Worm (Caenorhabditis elegans): ENCODE data around the gene unc-42.

Gene unc-42

DNA sequence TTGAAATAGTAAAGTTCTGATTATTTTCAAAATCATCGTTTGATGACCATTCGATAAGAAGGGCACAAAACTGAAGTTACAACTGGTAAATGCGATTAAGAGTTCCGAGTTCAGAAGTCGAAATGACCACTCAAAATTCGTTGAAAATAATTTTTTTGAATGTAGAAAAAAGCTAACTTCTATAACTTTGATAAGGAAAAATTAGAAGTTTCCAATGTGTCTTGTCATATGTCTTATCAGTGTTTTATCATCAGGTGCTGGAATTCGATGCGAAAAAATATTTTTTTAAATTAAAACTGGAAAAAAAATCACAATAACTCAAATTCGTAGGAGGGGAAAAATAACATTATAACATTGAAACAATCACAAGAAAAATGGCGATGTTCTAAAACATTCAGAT lies 43.5 kb downstream of the unc-42 start:
- TF ChIP-seq nhr-11 (tag; optimal IDR thresholded peaks at IDR 0.05) = no peak
- peak; percentile 66 for TF ChIP-seq elt-2 (tag; optimal IDR thresholded peaks at IDR 0.05)
- no peak for TF ChIP-seq daf-12 (tag; optimal IDR thresholded peaks at IDR 0.05)
- TF ChIP-seq lin-39 (tag; optimal IDR thresholded peaks at IDR 0.05) = no peak
- TF ChIP-seq unc-39 (tag; optimal IDR thresholded peaks at IDR 0.05) = no peak
- peak; percentile 20 for TF ChIP-seq pha-4 (tag; optimal IDR thresholded peaks at IDR 0.05)
- TF ChIP-seq pqm-1 (tag; optimal IDR thresholded peaks at IDR 0.05) = peak; percentile 7

ce11 chrV:9724021-9724671 lies 45.0 kb downstream of the unc-42 start, which contains the start of gene slcr-46.3:
Gene slcr-46.3 (minus strand): TSS chrV:9724106.
- TF ChIP-seq egl-27 (tag; optimal IDR thresholded peaks at IDR 0.05) (no peak), tbx-2 (tag; optimal IDR thresholded peaks at IDR 0.05) (no peak), nhr-67 (tag; optimal IDR thresholded peaks at IDR 0.05) (no peak), pha-4 (tag; optimal IDR thresholded peaks at IDR 0.05) (peak; percentile 89)

- no peak for TF ChIP-seq nhr-237 (tag; optimal IDR thresholded peaks at IDR 0.05)
- TF ChIP-seq pqm-1 (tag; optimal IDR thresholded peaks at IDR 0.05) = no peak
- no peak for TF ChIP-seq egl-5 (tag; optimal IDR thresholded peaks at IDR 0.05)
- TF ChIP-seq snpc-4 (tag; optimal IDR thresholded peaks at IDR 0.05) = no peak
- TF ChIP-seq nhr-67 (tag; optimal IDR thresholded peaks at IDR 0.05) = no peak
- TF ChIP-seq lin-39 (tag; optimal IDR thresholded peaks at IDR 0.05) = no peak
- TF ChIP-seq zag-1 (tag; optimal IDR thresholded peaks at IDR 0.05) = no peak
- TF ChIP-seq fos-1 (tag; optimal IDR thresholded peaks at IDR 0.05) = no peak
- TF ChIP-seq aly-2 (tag; optimal IDR thresholded peaks at IDR 0.05) = no peak
- TF ChIP-seq nhr-23 (tag; optimal IDR thresholded peaks at IDR 0.05) = no peak
- no peak for TF ChIP-seq nhr-11 (tag; optimal IDR thresholded peaks at IDR 0.05)
- no peak for TF ChIP-seq skn-1 (tag; optimal IDR thresholded peaks at IDR 0.05)
- no peak for TF ChIP-seq mdl-1 (tag; optimal IDR thresholded peaks at IDR 0.05)
- no peak for TF ChIP-seq ceh-9 (tag; optimal IDR thresholded peaks at IDR 0.05)
Measured at ce11 chrV:9716397-9716796, 52.8 kb downstream of the unc-42 start, which contains the start of gene str-188. Gene str-188 (plus strand): TSS chrV:9716697.

- TF ChIP-seq nhr-12 (tag; optimal IDR thresholded peaks at IDR 0.05) (no peak), pha-4 (tag; optimal IDR thresholded peaks at IDR 0.05) (no peak)
Measured at ce11 chrV:9714909-9715308, 54.3 kb downstream of the unc-42 start, which contains the start of gene F40F9.3. Gene F40F9.3 (plus strand): TSS chrV:9715209.

Measured in whole organism, L3 larva.